Fruit fly (Drosophila melanogaster): ENCODE measurements around the gene SF2.

DNA sequence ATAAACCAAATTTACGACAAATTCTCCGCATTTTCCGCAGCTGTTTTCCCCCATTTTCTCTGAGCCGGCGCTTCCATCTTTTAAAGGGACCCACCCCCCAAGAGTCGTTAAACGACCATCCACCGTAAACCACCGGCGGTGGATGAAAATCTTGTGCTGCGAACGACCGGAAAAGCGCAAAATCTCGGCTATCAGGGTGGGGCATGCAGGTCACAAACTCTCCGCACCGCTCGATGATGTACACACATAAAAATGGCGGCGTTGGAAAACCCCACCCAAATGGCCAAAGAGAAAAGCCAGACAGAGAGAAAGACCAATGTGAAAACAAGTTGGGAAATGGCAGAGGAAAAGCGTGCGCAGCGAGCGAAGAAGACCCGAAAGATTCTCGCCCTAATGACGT is 43.8 kb upstream of the SF2 start:
- TF ChIP-seq EcR (GFP tag; optimal IDR thresholded peaks at IDR 0.05) (no peak), D1 (tag; optimal IDR thresholded peaks at IDR 0.05) (no peak), CG12605 (GFP tag; IDR thresholded peaks at IDR 0.05) (no peak), Pif1A (GFP tag; optimal IDR thresholded peaks at IDR 0.05) (no peak), Snoo (tag; optimal IDR thresholded peaks at IDR 0.05) (no peak), CG17806 (tag; optimal IDR thresholded peaks at IDR 0.05) (no peak), CG13204 (GFP tag; optimal IDR thresholded peaks at IDR 0.05) (no peak)
